Worm (Caenorhabditis elegans): Measurements from ENCODE around the gene arrd-24.

Gene arrd-24

ce11 chrX:13959383-13959782 lies 20.9 kb downstream of the arrd-24 start:
- TF ChIP-seq flt-1 (GFP tag; IDR thresholded peaks at IDR 0.05) = no peak
- no peak for TF ChIP-seq cog-1 (tag; optimal IDR thresholded peaks at IDR 0.05)
- TF ChIP-seq ztf-23 (GFP tag; IDR thresholded peaks at IDR 0.05) = no peak
- no peak for TF ChIP-seq ztf-29 (GFP tag; IDR thresholded peaks at IDR 0.05)
- no peak for TF ChIP-seq tab-1 (GFP tag; IDR thresholded peaks at IDR 0.05)
- no peak for TF ChIP-seq klf-2 (GFP tag; conservative IDR thresholded peaks at IDR 0.05)
- no peak for TF ChIP-seq T22C8.4 (GFP tag; IDR thresholded peaks at IDR 0.05)
- no peak for TF ChIP-seq med-1 (GFP tag; optimal IDR thresholded peaks at IDR 0.05; ENCODE audit: insufficient read depth)

- TF ChIP-seq ztf-23 (GFP tag; IDR thresholded peaks at IDR 0.05) (no peak), flt-1 (GFP tag; IDR thresholded peaks at IDR 0.05) (no peak), klf-2 (GFP tag; conservative IDR thresholded peaks at IDR 0.05) (no peak), cog-1 (tag; optimal IDR thresholded peaks at IDR 0.05) (no peak), med-1 (GFP tag; optimal IDR thresholded peaks at IDR 0.05; ENCODE audit: insufficient read depth) (no peak), ztf-29 (GFP tag; IDR thresholded peaks at IDR 0.05) (no peak), tab-1 (GFP tag; IDR thresholded peaks at IDR 0.05) (no peak), ref-1 (GFP tag; conservative IDR thresholded peaks at IDR 0.05) (no peak), T22C8.4 (GFP tag; IDR thresholded peaks at IDR 0.05) (no peak)
Measured at ce11 chrX:13958451-13958850, 21.9 kb downstream of the arrd-24 start.

- TF ChIP-seq cog-1 (tag; optimal IDR thresholded peaks at IDR 0.05) (no peak), tab-1 (GFP tag; IDR thresholded peaks at IDR 0.05) (no peak), ref-1 (GFP tag; conservative IDR thresholded peaks at IDR 0.05) (no peak), klf-2 (GFP tag; conservative IDR thresholded peaks at IDR 0.05) (no peak), flt-1 (GFP tag; IDR thresholded peaks at IDR 0.05) (no peak), ztf-23 (GFP tag; IDR thresholded peaks at IDR 0.05) (no peak), ztf-29 (GFP tag; IDR thresholded peaks at IDR 0.05) (no peak), T22C8.4 (GFP tag; IDR thresholded peaks at IDR 0.05) (no peak), med-1 (GFP tag; optimal IDR thresholded peaks at IDR 0.05; ENCODE audit: insufficient read depth) (no peak)
Measured at ce11 chrX:13952347-13952746, 28.0 kb downstream of the arrd-24 start.

ce11 chrX:13950620-13951152 lies 29.6 kb downstream of the arrd-24 start:
- TF ChIP-seq flt-1 (GFP tag; IDR thresholded peaks at IDR 0.05) (0 out of 2 replicates have a peak, but pooled peaks have one; percentile 42), tab-1 (GFP tag; IDR thresholded peaks at IDR 0.05) (no peak), cog-1 (tag; optimal IDR thresholded peaks at IDR 0.05) (peak; percentile 46), ztf-29 (GFP tag; IDR thresholded peaks at IDR 0.05) (peak; percentile 62; the same call in 1 of the 2 replicates)

- TF ChIP-seq ref-1 (GFP tag; conservative IDR thresholded peaks at IDR 0.05) (no peak), med-1 (GFP tag; optimal IDR thresholded peaks at IDR 0.05; ENCODE audit: insufficient read depth) (no peak), T22C8.4 (GFP tag; IDR thresholded peaks at IDR 0.05) (no peak)
Measured at ce11 chrX:13948810-13949209, 31.5 kb downstream of the arrd-24 start, which contains the start of gene alg-1. Gene alg-1 (plus strand): TSS chrX:13949110.

- TF ChIP-seq flt-1 (GFP tag; IDR thresholded peaks at IDR 0.05) = peak; percentile 47; the same call in 1 of the 2 replicates
- peak; percentile 55; the same call in 1 of the 2 replicates for TF ChIP-seq ztf-23 (GFP tag; IDR thresholded peaks at IDR 0.05)
- no peak for TF ChIP-seq klf-2 (GFP tag; conservative IDR thresholded peaks at IDR 0.05)
Measured at ce11 chrX:13948167-13948566, 32.1 kb downstream of the arrd-24 start.

- no peak for TF ChIP-seq ztf-23 (GFP tag; IDR thresholded peaks at IDR 0.05)
- TF ChIP-seq klf-2 (GFP tag; conservative IDR thresholded peaks at IDR 0.05) = no peak
- no peak for TF ChIP-seq cog-1 (tag; optimal IDR thresholded peaks at IDR 0.05)
- TF ChIP-seq ztf-29 (GFP tag; IDR thresholded peaks at IDR 0.05) = no peak
- no peak for TF ChIP-seq ref-1 (GFP tag; conservative IDR thresholded peaks at IDR 0.05)
- TF ChIP-seq tab-1 (GFP tag; IDR thresholded peaks at IDR 0.05) = no peak
- no peak for TF ChIP-seq T22C8.4 (GFP tag; IDR thresholded peaks at IDR 0.05)
- no peak for TF ChIP-seq flt-1 (GFP tag; IDR thresholded peaks at IDR 0.05)
- no peak for TF ChIP-seq med-1 (GFP tag; optimal IDR thresholded peaks at IDR 0.05; ENCODE audit: insufficient read depth)
Measured at ce11 chrX:13946693-13947583, 33.4 kb downstream of the arrd-24 start.

- TF ChIP-seq tab-1 (GFP tag; IDR thresholded peaks at IDR 0.05) (no peak), ztf-23 (GFP tag; IDR thresholded peaks at IDR 0.05) (peak; percentile 74; the same call in 1 of the 2 replicates), flt-1 (GFP tag; IDR thresholded peaks at IDR 0.05) (peak; percentile 61), T22C8.4 (GFP tag; IDR thresholded peaks at IDR 0.05) (no peak), ztf-29 (GFP tag; IDR thresholded peaks at IDR 0.05) (no peak), cog-1 (tag; optimal IDR thresholded peaks at IDR 0.05) (peak; percentile 23)
Measured at ce11 chrX:13945524-13945923, 34.8 kb downstream of the arrd-24 start.

ce11 chrX:13945090-13945489 lies 35.2 kb downstream of the arrd-24 start:
- TF ChIP-seq ztf-29 (GFP tag; IDR thresholded peaks at IDR 0.05) = no peak
- no peak for TF ChIP-seq med-1 (GFP tag; optimal IDR thresholded peaks at IDR 0.05; ENCODE audit: insufficient read depth)

- no peak for TF ChIP-seq cog-1 (tag; optimal IDR thresholded peaks at IDR 0.05)
- no peak for TF ChIP-seq ref-1 (GFP tag; conservative IDR thresholded peaks at IDR 0.05)
- TF ChIP-seq flt-1 (GFP tag; IDR thresholded peaks at IDR 0.05) = no peak
- TF ChIP-seq ztf-29 (GFP tag; IDR thresholded peaks at IDR 0.05) = no peak
- TF ChIP-seq klf-2 (GFP tag; conservative IDR thresholded peaks at IDR 0.05) = no peak
- no peak for TF ChIP-seq med-1 (GFP tag; optimal IDR thresholded peaks at IDR 0.05; ENCODE audit: insufficient read depth)
- no peak for TF ChIP-seq ztf-23 (GFP tag; IDR thresholded peaks at IDR 0.05)
- TF ChIP-seq tab-1 (GFP tag; IDR thresholded peaks at IDR 0.05) = no peak
- TF ChIP-seq T22C8.4 (GFP tag; IDR thresholded peaks at IDR 0.05) = no peak
Measured at ce11 chrX:13944184-13944583, 36.1 kb downstream of the arrd-24 start.
